Fruit fly (Drosophila melanogaster) whole organism, prepupa: ENCODE results near the gene Nuf2.

Source experiments
- Blimp-1 ChIP-seq: fragments of 200-800 bp; sonication (Bioruptor generic); optimal IDR thresholded peaks from 3 replicates; lab custom pipeline; 2017; ENCODE audit warnings: missing biosample characterization, missing genetic modification characterization, mild to moderate bottlenecking, moderate library complexity, missing genetic modification reagents
- CG10631 ChIP-seq: fragments of 200-800 bp; sonication (Bioruptor generic); optimal IDR thresholded peaks from 2 replicates; lab custom pipeline; 2016; ENCODE audit warnings: missing biosample characterization, missing genetic modification characterization
- CG11294 ChIP-seq: fragments of 200-800 bp; sonication (Bioruptor generic); IDR thresholded peaks from 2 replicates; pipeline ENCODE4 v1.3.6; 2022; ENCODE audit warnings: missing biosample characterization, missing genetic modification characterization
- CG11902 ChIP-seq: fragments of 200-800 bp; sonication (Bioruptor generic); optimal IDR thresholded peaks from 3 replicates; lab custom pipeline; 2016; ENCODE audit warnings: missing biosample characterization, missing genetic modification characterization
- CG15336 ChIP-seq: fragments of 200-800 bp; sonication (Bioruptor generic); IDR thresholded peaks from 2 replicates; pipeline ENCODE4 v1.3.6; 2022; ENCODE audit warnings: missing biosample characterization, missing genetic modification characterization
- CG1621 ChIP-seq: fragments of 200-800 bp; sonication (Bioruptor generic); optimal IDR thresholded peaks from 3 replicates; lab custom pipeline; 2018; ENCODE audit warnings: missing biosample characterization, mild to moderate bottlenecking, missing genetic modification characterization
- CG16779 ChIP-seq: fragments of 200-800 bp; sonication (Bioruptor generic); optimal IDR thresholded peaks from 3 replicates; lab custom pipeline; 2017; ENCODE audit warnings: missing biosample characterization, mild to moderate bottlenecking, missing genetic modification characterization
- CG3032 ChIP-seq: fragments of 200-800 bp; optimal IDR thresholded peaks from 2 replicates; lab custom pipeline; 2019; ENCODE audit warnings: missing biosample characterization, mild to moderate bottlenecking, missing genetic modification characterization, moderate library complexity
- CG31627 ChIP-seq: fragments of 200-800 bp; sonication (Bioruptor generic); optimal IDR thresholded peaks from 3 replicates; lab custom pipeline; 2016; ENCODE audit warnings: missing biosample characterization, missing genetic modification characterization
- CG3919 ChIP-seq: fragments of 200-800 bp; sonication (Bioruptor generic); optimal IDR thresholded peaks from 3 replicates; lab custom pipeline; 2016; ENCODE audit warnings: missing biosample characterization, missing genetic modification characterization
- CG6163 ChIP-seq: fragments of 200-800 bp; sonication (Bioruptor generic); IDR thresholded peaks from 3 replicates; pipeline ENCODE4 v1.3.6; 2022; ENCODE audit warnings: missing biosample characterization, missing genetic modification characterization
- CG6808 ChIP-seq: fragments of 200-800 bp; sonication (Bioruptor generic); optimal IDR thresholded peaks from 3 replicates; lab custom pipeline; 2017; ENCODE audit warnings: missing biosample characterization, missing genetic modification characterization, mild to moderate bottlenecking, moderate library complexity, missing genetic modification reagents
- CG7368 ChIP-seq: fragments of 200-800 bp; sonication (Bioruptor generic); optimal IDR thresholded peaks from 3 replicates; lab custom pipeline; 2016; ENCODE audit warnings: missing biosample characterization, missing genetic modification characterization
- CG8119 ChIP-seq: fragments of 200-800 bp; sonication (Bioruptor generic); IDR thresholded peaks from 3 replicates; pipeline ENCODE4 v1.3.6; 2022; ENCODE audit warnings: missing biosample characterization, missing genetic modification characterization
- CG8632 ChIP-seq: fragments of 200-800 bp; sonication (Bioruptor generic); optimal IDR thresholded peaks from 3 replicates; lab custom pipeline; 2016; ENCODE audit warnings: missing biosample characterization, missing genetic modification characterization
- CG9139 ChIP-seq: fragments of 200-800 bp; sonication (Bioruptor generic); optimal IDR thresholded peaks from 3 replicates; lab custom pipeline; 2017; ENCODE audit warnings: missing biosample characterization, mild to moderate bottlenecking, missing genetic modification characterization
- Eip75B ChIP-seq: fragments of 200-800 bp; sonication (Bioruptor generic); optimal IDR thresholded peaks from 3 replicates; lab custom pipeline; 2016; ENCODE audit warnings: missing biosample characterization, missing genetic modification characterization
- Eip78C ChIP-seq: fragments of 200-800 bp; sonication (Bioruptor generic); peaks from one replicate; lab custom pipeline; 2016; ENCODE audit warnings: missing biosample characterization, missing genetic modification characterization
- Eip93F ChIP-seq: fragments of 200-800 bp; sonication (Bioruptor generic); optimal IDR thresholded peaks from 2 replicates; lab custom pipeline; 2016; ENCODE audit warnings: missing biosample characterization, mild to moderate bottlenecking, missing genetic modification characterization
- Ets96B ChIP-seq: fragments of 200-800 bp; optimal IDR thresholded peaks from 2 replicates; lab custom pipeline; 2019; ENCODE audit warnings: missing biosample characterization, mild to moderate bottlenecking, missing genetic modification characterization, moderate library complexity
- Gug ChIP-seq: fragments of 200-800 bp; sonication (Bioruptor generic); IDR thresholded peaks from 2 replicates; pipeline ENCODE4 v1.3.6; 2022; ENCODE audit warnings: missing biosample characterization, missing genetic modification characterization
- Hr38 ChIP-seq: sonication (Bioruptor generic); optimal IDR thresholded peaks from 2 replicates; lab custom pipeline; 2016; ENCODE audit warnings: missing biosample characterization, missing genetic modification characterization
- Hr39 ChIP-seq: fragments of 200-800 bp; sonication (Bioruptor generic); optimal IDR thresholded peaks from 2 replicates; lab custom pipeline; 2016; ENCODE audit warnings: missing biosample characterization, missing genetic modification characterization
- Hr4 ChIP-seq: fragments of 200-800 bp; sonication (Bioruptor generic); optimal IDR thresholded peaks from 3 replicates; lab custom pipeline; 2016; ENCODE audit warnings: missing biosample characterization, missing genetic modification characterization
- Met ChIP-seq: fragments of 200-800 bp; sonication (Bioruptor generic); optimal IDR thresholded peaks from 3 replicates; lab custom pipeline; 2016; ENCODE audit warnings: missing biosample characterization, missing genetic modification characterization
- OdsH ChIP-seq: fragments of 200-800 bp; sonication (Bioruptor generic); optimal IDR thresholded peaks from 3 replicates; lab custom pipeline; 2016; ENCODE audit warnings: missing biosample characterization, missing genetic modification characterization
- Sox102F ChIP-seq: fragments of 200-800 bp; sonication (Bioruptor generic); optimal IDR thresholded peaks from 2 replicates; lab custom pipeline; 2016; ENCODE audit warnings: missing biosample characterization, mild to moderate bottlenecking, missing genetic modification characterization
- Sox14 ChIP-seq: fragments of 200-800 bp; sonication (Bioruptor generic); optimal IDR thresholded peaks from 3 replicates; lab custom pipeline; 2016; ENCODE audit warnings: missing biosample characterization, missing genetic modification characterization
- acj6 ChIP-seq: fragments of 200-800 bp; sonication (Bioruptor generic); optimal IDR thresholded peaks from 3 replicates; lab custom pipeline; 2016; ENCODE audit warnings: missing biosample characterization, missing genetic modification characterization
- cyc ChIP-seq: fragments of 200-800 bp; sonication (Bioruptor generic); optimal IDR thresholded peaks from 3 replicates; lab custom pipeline; 2016; ENCODE audit warnings: missing biosample characterization, missing genetic modification characterization
- dac ChIP-seq: fragments of 200-800 bp; sonication (Bioruptor generic); optimal IDR thresholded peaks from 2 replicates; lab custom pipeline; 2017; ENCODE audit warnings: missing biosample characterization, mild to moderate bottlenecking, missing genetic modification characterization
- esn ChIP-seq: fragments of 200-800 bp; sonication (Bioruptor generic); optimal IDR thresholded peaks from 2 replicates; lab custom pipeline; 2016; ENCODE audit warnings: missing biosample characterization, mild to moderate bottlenecking, missing genetic modification characterization, moderate library complexity
- fd59A ChIP-seq: fragments of 200-800 bp; sonication (Bioruptor generic); optimal IDR thresholded peaks from 2 replicates; lab custom pipeline; 2017; ENCODE audit warnings: missing biosample characterization, mild to moderate bottlenecking, missing genetic modification characterization, missing genetic modification reagents
- fkh ChIP-seq: fragments of 200-800 bp; sonication (Bioruptor generic); optimal IDR thresholded peaks from 3 replicates; lab custom pipeline; 2017; ENCODE audit warnings: missing biosample characterization, mild to moderate bottlenecking, missing genetic modification characterization, moderate library complexity
- lz ChIP-seq: fragments of 200-800 bp; sonication (Bioruptor generic); optimal IDR thresholded peaks from 3 replicates; lab custom pipeline; 2016; ENCODE audit warnings: missing biosample characterization, missing genetic modification characterization
- net ChIP-seq: fragments of 200-800 bp; sonication (Bioruptor generic); optimal IDR thresholded peaks from 3 replicates; lab custom pipeline; 2016; ENCODE audit warnings: missing biosample characterization, missing genetic modification characterization
- spab ChIP-seq: fragments of 200-800 bp; sonication (Bioruptor generic); optimal IDR thresholded peaks from 2 replicates; lab custom pipeline; 2017; ENCODE audit warnings: missing biosample characterization, mild to moderate bottlenecking, missing genetic modification characterization, missing genetic modification reagents
- ss ChIP-seq, 2 experiments: fragments of 200-800 bp; sonication (Bioruptor generic); optimal IDR thresholded peaks; 2 replicates in 1 of 2; 3 replicates in 1 of 2; lab custom pipeline; 2017 to 2018; ENCODE audit warnings: mild to moderate bottlenecking in 2 of 2, missing biosample characterization in 2 of 2, missing genetic modification characterization in 2 of 2, moderate library complexity in 1 of 2
- svp ChIP-seq: fragments of 200-800 bp; sonication (Bioruptor generic); peaks from one replicate; lab custom pipeline; 2016; ENCODE audit warnings: missing biosample characterization, missing genetic modification characterization
- topi ChIP-seq: fragments of 200-800 bp; sonication (Bioruptor generic); optimal IDR thresholded peaks from 3 replicates; lab custom pipeline; 2016; ENCODE audit warnings: missing biosample characterization, missing genetic modification characterization
- vri ChIP-seq: fragments of 200-800 bp; sonication (Bioruptor generic); optimal IDR thresholded peaks from 3 replicates; lab custom pipeline; 2016; ENCODE audit warnings: missing biosample characterization, mild to moderate bottlenecking, missing genetic modification characterization

Nuf2 gene

dm6 chr2L:7033100-7033675 lies 32.4 kb downstream of the Nuf2 start (continued):
- TF ChIP-seq Hr38 (GFP tag; lab: Kevin White, UChicago) (no peak), Sox14 (GFP tag; lab: Kevin White, UChicago) (peak; percentile 73), ss (GFP tag; optimal IDR thresholded peaks at IDR 0.05; lab: Kevin White, UChicago) (peak; percentile 36 to 67), topi (peak; percentile 52), spab (no peak), Hr4 (GFP tag; lab: Kevin White, UChicago) (peak; percentile 68), CG7368 (peak; percentile 48), Gug (GFP tag; lab: Robert Waterston, UW) (0 out of 2 replicates have a peak, but pooled peaks have one; percentile 8), Eip93F (GFP tag; lab: Kevin White, UChicago) (peak; percentile 28), Eip78C (peak; percentile 80), CG10631 (GFP tag; lab: Kevin White, UChicago) (peak; percentile 21), CG16779 (tag; lab: Kevin White, UChicago) (no peak)

dm6 chr2L:7032517-7032951 lies 33.1 kb downstream of the Nuf2 start, which contains the start of the genes Rab30 and Caper:
Gene Rab30 (minus strand): TSS chr2L:7032606.
Gene Caper (plus strand): TSS chr2L:7032721.
- TF ChIP-seq esn (GFP tag; lab: Kevin White, UChicago) (peak; percentile 56), dac (GFP tag; lab: Kevin White, UChicago) (no peak), fd59A (no peak), CG1621 (tag; lab: Kevin White, UChicago) (peak; percentile 43), svp (GFP tag; lab: Kevin White, UChicago) (no peak), Blimp-1 (GFP tag; lab: Kevin White, UChicago) (no peak), Sox14 (GFP tag; lab: Kevin White, UChicago) (peak; percentile 53), vri (peak; percentile 39), OdsH (peak; percentile 13), spab (no peak), CG15336 (GFP tag; lab: Robert Waterston, UW) (no peak), CG16779 (tag; lab: Kevin White, UChicago) (no peak), net (no peak), fkh (GFP tag; lab: Kevin White, UChicago) (peak; percentile 76), CG3032 (tag; lab: Kevin White, UChicago) (peak; percentile 12), Hr4 (GFP tag; lab: Kevin White, UChicago) (peak; percentile 26), Met (GFP tag; lab: Kevin White, UChicago) (peak; percentile 21), topi (peak; percentile 42), CG7368 (no peak), Eip78C (peak; percentile 65), lz (GFP tag; lab: Kevin White, UChicago) (peak; percentile 58), CG6163 (GFP tag; lab: Robert Waterston, UW) (no peak), Eip75B (GFP tag; lab: Kevin White, UChicago) (peak; percentile 7), CG11902 (GFP tag; lab: Kevin White, UChicago) (no peak), CG3919 (GFP tag; lab: Kevin White, UChicago) (peak; percentile 35), cyc (GFP tag; lab: Kevin White, UChicago) (peak; percentile 47), CG31627 (GFP tag; lab: Kevin White, UChicago) (peak; percentile 62), Hr39 (GFP tag; lab: Kevin White, UChicago) (peak; percentile 53), CG6808 (GFP tag; lab: Kevin White, UChicago) (no peak), Sox102F (GFP tag; lab: Kevin White, UChicago) (no peak), CG8632 (GFP tag; lab: Kevin White, UChicago) (no peak), acj6 (GFP tag; lab: Kevin White, UChicago) (peak; percentile 25), CG10631 (GFP tag; lab: Kevin White, UChicago) (peak; percentile 53)

- no peak for TF ChIP-seq CG9139
- TF ChIP-seq fkh (GFP tag; lab: Kevin White, UChicago), result no peak
- no peak for TF ChIP-seq CG8632 (GFP tag; lab: Kevin White, UChicago)
- no peak for TF ChIP-seq CG11294 (GFP tag; lab: Robert Waterston, UW)
- no peak for TF ChIP-seq CG10631 (GFP tag; lab: Kevin White, UChicago)
- TF ChIP-seq Ets96B (tag; lab: Kevin White, UChicago), result no peak
- TF ChIP-seq CG15336 (GFP tag; lab: Robert Waterston, UW), result no peak
- no peak for TF ChIP-seq CG8119 (GFP tag; lab: Robert Waterston, UW)
Observed at dm6 chr2L:7028990-7029389, 36.6 kb downstream of the Nuf2 start.
